Worm (Caenorhabditis elegans): Measurements from ENCODE around the gene snu-23.

The snu-23 gene

ce11 chrIII:7730331-7730730, 39.6 kb downstream of the snu-23 start (continued):
- no peak for TF ChIP-seq ces-1 (GFP tag; optimal IDR thresholded peaks at IDR 0.05)
- TF ChIP-seq dmd-6 (GFP tag; IDR thresholded peaks at IDR 0.05), result peak; percentile 75
- TF ChIP-seq hlh-30 (tag; optimal IDR thresholded peaks at IDR 0.05; ENCODE audit: insufficient read depth), result peak; percentile 22
- TF ChIP-seq ZK546.5 (tag; optimal IDR thresholded peaks at IDR 0.05), result no peak
- no peak for TF ChIP-seq lin-38 (GFP tag; IDR thresholded peaks at IDR 0.05)
- TF ChIP-seq daf-16 (GFP tag; optimal IDR thresholded peaks at IDR 0.05), result no peak
- TF ChIP-seq daf-16 (tag; optimal IDR thresholded peaks at IDR 0.05), result peak; percentile 75
- no peak for TF ChIP-seq dmd-9 (GFP tag; IDR thresholded peaks at IDR 0.05)
- TF ChIP-seq pha-4 (GFP tag; IDR thresholded peaks at IDR 0.05), result no peak
- no peak for TF ChIP-seq pha-4 (tag; optimal IDR thresholded peaks at IDR 0.05)
- TF ChIP-seq lsy-2 (tag; optimal IDR thresholded peaks at IDR 0.05), result peak in 1 of 2 experiments; percentile 43
- no peak for TF ChIP-seq ceh-62 (tag; optimal IDR thresholded peaks at IDR 0.05)
- no peak for TF ChIP-seq dpl-1 (GFP tag; optimal IDR thresholded peaks at IDR 0.05)
- TF ChIP-seq ceh-82 (tag; optimal IDR thresholded peaks at IDR 0.05), result no peak
- peak; percentile 62 for TF ChIP-seq T20F7.1 (GFP tag; optimal IDR thresholded peaks at IDR 0.05)
- TF ChIP-seq unc-62 (GFP tag; optimal IDR thresholded peaks at IDR 0.05 in 1 of 2), result peak in 1 of 2 experiments; percentile 2
- TF ChIP-seq unc-62 (tag; optimal IDR thresholded peaks at IDR 0.05), result no peak
- no peak for TF ChIP-seq cey-2 (tag; optimal IDR thresholded peaks at IDR 0.05; ENCODE audit: borderline replicate concordance, insufficient read depth)
- TF ChIP-seq zfp-3 (GFP tag; conservative IDR thresholded peaks at IDR 0.05), result peak; percentile 30; the same call in 1 of the 2 replicates
- peak; percentile 50 for TF ChIP-seq php-3 (GFP tag; IDR thresholded peaks at IDR 0.05)
- no peak for TF ChIP-seq ctbp-1 (GFP tag; IDR thresholded peaks at IDR 0.05)
- peak; percentile 88 for TF ChIP-seq nhr-28 (tag; optimal IDR thresholded peaks at IDR 0.05)
- TF ChIP-seq ceh-28 (tag; optimal IDR thresholded peaks at IDR 0.05), result no peak
- no peak for TF ChIP-seq saeg-2 (GFP tag; IDR thresholded peaks at IDR 0.05)
- peak; percentile 81 for TF ChIP-seq dve-1 (tag; optimal IDR thresholded peaks at IDR 0.05; ENCODE audit: insufficient read depth)
- TF ChIP-seq hlh-11 (tag; optimal IDR thresholded peaks at IDR 0.05), result peak; percentile 74

ce11 chrIII:7729534-7730061, 40.3 kb downstream of the snu-23 start, which contains the start of gene ZK112.4:
Gene ZK112.4, minus strand, starts transcription at chrIII:7730011.
- TF ChIP-seq nhr-6 (tag; optimal IDR thresholded peaks at IDR 0.05), result no peak
- TF ChIP-seq duxl-1 (tag; optimal IDR thresholded peaks at IDR 0.05; ENCODE audit: poor library complexity), result no peak
- peak in 1 of 2 experiments; percentile 68 for TF ChIP-seq daf-16 (GFP tag; optimal IDR thresholded peaks at IDR 0.05)
- peak; percentile 25 for TF ChIP-seq daf-16 (tag; optimal IDR thresholded peaks at IDR 0.05)
- no peak for TF ChIP-seq lin-15B (tag; optimal IDR thresholded peaks at IDR 0.05)
- no peak for TF ChIP-seq egl-27 (tag; optimal IDR thresholded peaks at IDR 0.05)
- TF ChIP-seq zfp-2 (tag; optimal IDR thresholded peaks at IDR 0.05), result no peak
- no peak for TF ChIP-seq T26A8.4 (GFP tag; IDR thresholded peaks at IDR 0.05)
- TF ChIP-seq lim-7 (GFP tag; IDR thresholded peaks at IDR 0.05), result 0 out of 2 replicates have a peak, but pooled peaks have one; percentile 38
- TF ChIP-seq daf-8 (GFP tag; IDR thresholded peaks at IDR 0.05), result no peak
- TF ChIP-seq F44E2.7 (GFP tag; IDR thresholded peaks at IDR 0.05), result no peak
- no peak for TF ChIP-seq mes-2 (tag; optimal IDR thresholded peaks at IDR 0.05; ENCODE audit: poor library complexity, severe bottlenecking)
- no peak for TF ChIP-seq nhr-76 (tag; optimal IDR thresholded peaks at IDR 0.05)
- no peak for TF ChIP-seq lin-39 (tag; optimal IDR thresholded peaks at IDR 0.05)
- peak; percentile 56 for TF ChIP-seq nhr-77 (tag; optimal IDR thresholded peaks at IDR 0.05)
- TF ChIP-seq lin-29 (GFP tag; IDR thresholded peaks at IDR 0.05), result no peak
- TF ChIP-seq zip-2 (tag; optimal IDR thresholded peaks at IDR 0.05), result no peak
- no peak for TF ChIP-seq daf-19 (GFP tag; conservative IDR thresholded peaks at IDR 0.05)
- TF ChIP-seq skn-1 (tag; optimal IDR thresholded peaks at IDR 0.05), result no peak
- no peak for TF ChIP-seq saeg-2 (GFP tag; IDR thresholded peaks at IDR 0.05)
- TF ChIP-seq spr-1 (tag; optimal IDR thresholded peaks at IDR 0.05), result no peak
- TF ChIP-seq nhr-25 (tag; optimal IDR thresholded peaks at IDR 0.05; ENCODE audit: borderline replicate concordance, insufficient read depth), result peak; percentile 62
- TF ChIP-seq hif-1 (tag; optimal IDR thresholded peaks at IDR 0.05), result peak in 1 of 2 experiments; percentile 23
- TF ChIP-seq ceh-82 (tag; optimal IDR thresholded peaks at IDR 0.05), result no peak
- no peak for TF ChIP-seq ztf-7 (tag; optimal IDR thresholded peaks at IDR 0.05)
- TF ChIP-seq Y48G9A.11 (GFP tag; IDR thresholded peaks at IDR 0.05), result no peak
- TF ChIP-seq R02D3.7 (tag; optimal IDR thresholded peaks at IDR 0.05), result no peak
- 0 out of 2 replicates have a peak, but pooled peaks have one; percentile 12 for TF ChIP-seq pha-4 (GFP tag; IDR thresholded peaks at IDR 0.05)
- no peak for TF ChIP-seq pha-4 (tag; optimal IDR thresholded peaks at IDR 0.05)
- no peak for TF ChIP-seq lin-13 (GFP tag; optimal IDR thresholded peaks at IDR 0.05)
- TF ChIP-seq ceh-28 (tag; optimal IDR thresholded peaks at IDR 0.05), result no peak

Data from whole organism, L4 larva.